Worm (Caenorhabditis elegans): Measurements from ENCODE around the gene Y39G8B.9.

Gene Y39G8B.9

ce11 chrII:13976161-13976560, 5.0 kb upstream of the Y39G8B.9 start, which contains the start of gene Y39G8B.2 (continued):
- 0 out of 2 replicates have a peak, but pooled peaks have one; percentile 26 for TF ChIP-seq attf-3 (GFP tag; conservative IDR thresholded peaks at IDR 0.05)
- TF ChIP-seq sea-2 (GFP tag; IDR thresholded peaks at IDR 0.05) = no peak
- no peak for TF ChIP-seq mes-4 (tag; optimal IDR thresholded peaks at IDR 0.05)
- no peak for TF ChIP-seq ztf-25 (GFP tag; IDR thresholded peaks at IDR 0.05)
- no peak for TF ChIP-seq rpc-1 (optimal IDR thresholded peaks at IDR 0.05)
- no peak for TF ChIP-seq rpc-1 (tag; optimal IDR thresholded peaks at IDR 0.05)
- TF ChIP-seq mcd-1 (GFP tag; IDR thresholded peaks at IDR 0.05) = peak; percentile 96
- TF ChIP-seq snpc-3.4 (tag; optimal IDR thresholded peaks at IDR 0.05) = no peak
- TF ChIP-seq lin-54 (GFP tag; optimal IDR thresholded peaks at IDR 0.05) = no peak
- TF ChIP-seq nfya-1 (tag; optimal IDR thresholded peaks at IDR 0.05; ENCODE audit: borderline replicate concordance, insufficient read depth) = no peak
- TF ChIP-seq C17E4.6 (GFP tag; IDR thresholded peaks at IDR 0.05) = no peak
- peak in 1 of 3 experiments; percentile 72 for TF ChIP-seq lin-35 (GFP tag; optimal IDR thresholded peaks at IDR 0.05)
- TF ChIP-seq F55B11.4 (tag; optimal IDR thresholded peaks at IDR 0.05; ENCODE audit: borderline replicate concordance, insufficient read depth) = no peak
- TF ChIP-seq nhr-90 (tag; optimal IDR thresholded peaks at IDR 0.05) = no peak
- TF ChIP-seq cebp-2 (GFP tag; IDR thresholded peaks at IDR 0.05) = no peak
- TF ChIP-seq akir-1 (GFP tag; optimal IDR thresholded peaks at IDR 0.05) = no peak
- TF ChIP-seq lsl-1 (GFP tag; optimal IDR thresholded peaks at IDR 0.05) = no peak
- no peak for TF ChIP-seq snpc-1.1 (tag; optimal IDR thresholded peaks at IDR 0.05; ENCODE audit: insufficient read depth)
- TF ChIP-seq B0261.1 (tag; optimal IDR thresholded peaks at IDR 0.05) = no peak
- no peak for TF ChIP-seq F52B5.7 (tag; optimal IDR thresholded peaks at IDR 0.05)
- no peak for TF ChIP-seq snpc-4 (GFP tag; optimal IDR thresholded peaks at IDR 0.05)
- peak in 1 of 4 experiments; percentile 74 for TF ChIP-seq snpc-4 (tag; optimal IDR thresholded peaks at IDR 0.05)
- peak; percentile 76; the same call in 1 of the 2 replicates for TF ChIP-seq pbrm-1 (GFP tag; IDR thresholded peaks at IDR 0.05)
- no peak for TF ChIP-seq unc-130 (GFP tag; optimal IDR thresholded peaks at IDR 0.05)
- peak; percentile 79 for TF ChIP-seq ceh-27 (GFP tag; optimal IDR thresholded peaks at IDR 0.05)
- no peak for TF ChIP-seq ztf-3 (GFP tag; optimal IDR thresholded peaks at IDR 0.05)
- TF ChIP-seq F33H1.4 (GFP tag; IDR thresholded peaks at IDR 0.05) = no peak
- TF ChIP-seq ztf-22 (GFP tag; optimal IDR thresholded peaks at IDR 0.05) = no peak
- TF ChIP-seq F10E7.11 (tag; optimal IDR thresholded peaks at IDR 0.05) = no peak
- TF ChIP-seq hsf-1 (GFP tag; IDR thresholded peaks at IDR 0.05) = no peak
- peak; percentile 95 for TF ChIP-seq attf-5 (GFP tag; optimal IDR thresholded peaks at IDR 0.05)
- no peak for TF ChIP-seq hlh-12 (tag; optimal IDR thresholded peaks at IDR 0.05)
- no peak for TF ChIP-seq F39B2.1 (GFP tag; IDR thresholded peaks at IDR 0.05)
- no peak for TF ChIP-seq B0035.1 (tag; optimal IDR thresholded peaks at IDR 0.05)
- TF ChIP-seq ztf-6 (GFP tag; IDR thresholded peaks at IDR 0.05) = no peak
- peak; percentile 40 for TF ChIP-seq efl-1 (GFP tag; optimal IDR thresholded peaks at IDR 0.05)
- TF ChIP-seq pha-4 (tag; optimal IDR thresholded peaks at IDR 0.05) = peak; percentile 60
- peak; percentile 74 for TF ChIP-seq nhr-80 (tag; optimal IDR thresholded peaks at IDR 0.05)
- peak; percentile 65 for TF ChIP-seq K12H6.12 (tag; optimal IDR thresholded peaks at IDR 0.05)
- peak; percentile 50; the same call in 1 of the 2 replicates for TF ChIP-seq B0336.3 (GFP tag; IDR thresholded peaks at IDR 0.05)
- no peak for TF ChIP-seq attf-6 (GFP tag; IDR thresholded peaks at IDR 0.05)
- no peak for TF ChIP-seq lag-1 (GFP tag; IDR thresholded peaks at IDR 0.05)
- TF ChIP-seq rcor-1 (GFP tag; IDR thresholded peaks at IDR 0.05) = peak; percentile 47; the same call in 1 of the 2 replicates
- TF ChIP-seq ekl-4 (GFP tag; IDR thresholded peaks at IDR 0.05) = peak; percentile 44; the same call in 1 of the 2 replicates
- peak; percentile 41 for TF ChIP-seq dpl-1 (GFP tag; optimal IDR thresholded peaks at IDR 0.05)
- TF ChIP-seq egrh-3 (GFP tag; IDR thresholded peaks at IDR 0.05) = peak; percentile 74
- no peak for TF ChIP-seq egl-18 (GFP tag; IDR thresholded peaks at IDR 0.05)
- peak; percentile 72 for TF ChIP-seq zfh-2 (GFP tag; conservative IDR thresholded peaks at IDR 0.05)
- no peak for TF ChIP-seq ceh-79 (tag; optimal IDR thresholded peaks at IDR 0.05)
- no peak for TF ChIP-seq xnd-1 (tag; optimal IDR thresholded peaks at IDR 0.05)

All from whole organism, young adult.